Fruit fly (Drosophila melanogaster) whole organism, embryonic: Measurements from ENCODE around the gene CG16959.

ENCODE experiments used
- Asciz ChIP-seq: fragments of 200-800 bp; sonication (Bioruptor generic); optimal IDR thresholded peaks from 2 replicates; lab custom pipeline; 2017; ENCODE audit warnings: missing biosample characterization, mild to moderate bottlenecking, missing genetic modification characterization, missing genetic modification reagents
- Blimp-1 ChIP-seq: fragments of 200-800 bp; sonication (Bioruptor generic); optimal IDR thresholded peaks from 3 replicates; lab custom pipeline; 2018; ENCODE audit warnings: missing biosample characterization, missing genetic modification characterization, mild to moderate bottlenecking, moderate library complexity, missing genetic modification reagents
- BtbVII ChIP-seq: fragments of 200-800 bp; sonication (Bioruptor generic); optimal IDR thresholded peaks from 3 replicates; lab custom pipeline; 2017; ENCODE audit warnings: missing biosample characterization, mild to moderate bottlenecking, missing genetic modification characterization
- CG10147 ChIP-seq: fragments of 200-800 bp; sonication (Bioruptor generic); optimal IDR thresholded peaks from 2 replicates; lab custom pipeline; 2019; ENCODE audit warnings: missing biosample characterization, mild to moderate bottlenecking, missing genetic modification characterization, moderate library complexity
- CG10366 ChIP-seq: fragments of 200-800 bp; sonication (Bioruptor generic); IDR thresholded peaks from 2 replicates; pipeline ENCODE4 v1.3.6; 2022; ENCODE audit warnings: missing biosample characterization, missing genetic modification characterization
- CG10431 ChIP-seq: fragments of 200-800 bp; sonication (Bioruptor generic); optimal IDR thresholded peaks from 3 replicates; lab custom pipeline; 2018; ENCODE audit warnings: missing biosample characterization, mild to moderate bottlenecking, missing genetic modification characterization
- CG10543 ChIP-seq: fragments of 200-800 bp; sonication (Bioruptor generic); optimal IDR thresholded peaks from 3 replicates; lab custom pipeline; 2017; ENCODE audit warnings: missing biosample characterization, mild to moderate bottlenecking, missing genetic modification characterization, moderate library complexity
- CG10959 ChIP-seq: fragments of 200-800 bp; sonication (Bioruptor generic); IDR thresholded peaks from 2 replicates; pipeline ENCODE4 v1.3.6; 2022; ENCODE audit warnings: missing biosample characterization, missing genetic modification characterization
- CG11504 ChIP-seq: fragments of 200-800 bp; sonication (Bioruptor generic); optimal IDR thresholded peaks from 3 replicates; lab custom pipeline; 2019; ENCODE audit warnings: missing biosample characterization, mild to moderate bottlenecking, missing genetic modification characterization, moderate library complexity
- CG11695 ChIP-seq: fragments of 200-800 bp; sonication (Bioruptor generic); IDR thresholded peaks from 3 replicates; pipeline ENCODE4 v1.3.6; 2022; ENCODE audit warnings: missing biosample characterization, missing genetic modification characterization
- CG12104 ChIP-seq: fragments of 200-800 bp; sonication (Bioruptor generic); optimal IDR thresholded peaks from 3 replicates; lab custom pipeline; 2016; ENCODE audit warnings: missing biosample characterization, missing genetic modification characterization
- CG13424 ChIP-seq: fragments of 200-800 bp; sonication (Bioruptor generic); optimal IDR thresholded peaks from 2 replicates; lab custom pipeline; 2019; ENCODE audit warnings: missing biosample characterization, mild to moderate bottlenecking, missing genetic modification characterization, moderate library complexity
- CG15601 ChIP-seq: fragments of 200-800 bp; sonication (Bioruptor generic); optimal IDR thresholded peaks from 3 replicates; lab custom pipeline; 2019; ENCODE audit warnings: missing biosample characterization, mild to moderate bottlenecking, missing genetic modification characterization, moderate library complexity
- CG2199 ChIP-seq: fragments of 200-800 bp; sonication (Bioruptor generic); IDR thresholded peaks from 3 replicates; pipeline ENCODE4 v1.3.6; 2022; ENCODE audit warnings: missing biosample characterization, missing genetic modification characterization
- CG33213 ChIP-seq: fragments of 200-800 bp; sonication (Bioruptor generic); optimal IDR thresholded peaks from 3 replicates; lab custom pipeline; 2016; ENCODE audit warnings: missing biosample characterization, missing genetic modification characterization
- CG3726 ChIP-seq: fragments of 200-800 bp; sonication (Bioruptor generic); IDR thresholded peaks from 3 replicates; pipeline ENCODE4, ENCODE4 v1.3.6; 2022; ENCODE audit warnings: missing biosample characterization, missing genetic modification characterization
- CG4328 ChIP-seq: fragments of 200-800 bp; sonication (Bioruptor generic); optimal IDR thresholded peaks from 3 replicates; lab custom pipeline; 2017; ENCODE audit warnings: missing biosample characterization, missing genetic modification reagents, missing genetic modification characterization
- CG5953 ChIP-seq: fragments of 200-800 bp; sonication (Bioruptor generic); IDR thresholded peaks from 2 replicates; pipeline ENCODE4 v1.3.6; 2022; ENCODE audit warnings: missing biosample characterization, missing genetic modification characterization
- CG6765 ChIP-seq: fragments of 200-800 bp; sonication (Bioruptor generic); optimal IDR thresholded peaks from 3 replicates; lab custom pipeline; 2017; ENCODE audit warnings: missing biosample characterization, mild to moderate bottlenecking, missing genetic modification characterization
- CG8089 ChIP-seq: fragments of 200-800 bp; sonication (Bioruptor generic); optimal IDR thresholded peaks from 3 replicates; lab custom pipeline; 2016; ENCODE audit warnings: missing biosample characterization, missing genetic modification characterization
- Doc2 ChIP-seq: fragments of 200-800 bp; sonication (Bioruptor generic); IDR thresholded peaks from 2 replicates; pipeline ENCODE4 v1.3.6; 2022; ENCODE audit warnings: missing biosample characterization, missing genetic modification characterization
- H15 ChIP-seq: fragments of 200-800 bp; sonication (Bioruptor generic); IDR thresholded peaks from 3 replicates; pipeline ENCODE4 v1.3.6; 2022; ENCODE audit warnings: missing biosample characterization, missing genetic modification characterization
- HLH3B ChIP-seq: fragments of 200-800 bp; sonication (Bioruptor generic); IDR thresholded peaks from 2 replicates; pipeline ENCODE4 v1.3.6; 2022; ENCODE audit warnings: missing biosample characterization, missing genetic modification characterization
- HLHmδ ChIP-seq: fragments of 200-800 bp; sonication (Bioruptor generic); optimal IDR thresholded peaks from 2 replicates; lab custom pipeline; 2018; ENCODE audit warnings: missing biosample characterization, mild to moderate bottlenecking, missing genetic modification characterization, moderate library complexity
- Nf-YB ChIP-seq: fragments of 200-800 bp; sonication (Bioruptor generic); optimal IDR thresholded peaks from 3 replicates; lab custom pipeline; 2019; ENCODE audit warnings: missing biosample characterization, mild to moderate bottlenecking, missing genetic modification characterization, moderate library complexity
- Sox102F ChIP-seq: fragments of 200-800 bp; sonication (Bioruptor generic); optimal IDR thresholded peaks from 2 replicates; lab custom pipeline; 2018; ENCODE audit warnings: missing biosample characterization, mild to moderate bottlenecking, missing genetic modification characterization, moderate library complexity
- Ssrp ChIP-seq: fragments of 200-800 bp; sonication (Bioruptor generic); optimal IDR thresholded peaks from 2 replicates; lab custom pipeline; 2018; ENCODE audit warnings: missing biosample characterization, mild to moderate bottlenecking, missing genetic modification characterization, moderate library complexity
- az2 ChIP-seq: fragments of 200-800 bp; sonication (Bioruptor generic); optimal IDR thresholded peaks from 3 replicates; lab custom pipeline; 2016; ENCODE audit warnings: missing biosample characterization, missing genetic modification characterization
- bowl ChIP-seq: fragments of 200-800 bp; sonication (Bioruptor generic); IDR thresholded peaks from 2 replicates; pipeline ENCODE4 v1.3.6; 2022; ENCODE audit warnings: missing biosample characterization, missing genetic modification characterization
- bsh ChIP-seq, 2 experiments: fragments of 200-800 bp; sonication (Bioruptor generic); optimal IDR thresholded peaks; 2 replicates each; lab custom pipeline; 2017 to 2018; ENCODE audit warnings: mild to moderate bottlenecking in 2 of 2, missing biosample characterization in 2 of 2, missing genetic modification characterization in 2 of 2, moderate library complexity in 1 of 2
- ci ChIP-seq: fragments of 200-800 bp; sonication (Bioruptor generic); IDR thresholded peaks from 3 replicates; pipeline ENCODE4 v1.3.6; 2022; ENCODE audit warnings: missing biosample characterization, missing genetic modification characterization
- da ChIP-seq: fragments of 200-800 bp; sonication (Bioruptor generic); optimal IDR thresholded peaks from 2 replicates; lab custom pipeline; 2016; ENCODE audit warnings: missing biosample characterization, missing genetic modification characterization
- dmrt99B ChIP-seq: fragments of 200-800 bp; sonication (Bioruptor generic); optimal IDR thresholded peaks from 2 replicates; lab custom pipeline; 2018; ENCODE audit warnings: missing biosample characterization, mild to moderate bottlenecking, missing genetic modification characterization, moderate library complexity
- eyg ChIP-seq: fragments of 200-800 bp; sonication (Bioruptor generic); optimal IDR thresholded peaks from 3 replicates; lab custom pipeline; 2016; ENCODE audit warnings: missing biosample characterization, missing genetic modification characterization
- gem ChIP-seq: fragments of 200-800 bp; sonication (Bioruptor generic); optimal IDR thresholded peaks from 2 replicates; lab custom pipeline; 2019; ENCODE audit warnings: missing biosample characterization, mild to moderate bottlenecking, missing genetic modification characterization, moderate library complexity
- grn ChIP-seq: fragments of 200-800 bp; sonication (Bioruptor generic); optimal IDR thresholded peaks from 3 replicates; lab custom pipeline; 2017; ENCODE audit warnings: missing biosample characterization, missing genetic modification characterization
- mld ChIP-seq: fragments of 200-800 bp; sonication (Bioruptor generic); IDR thresholded peaks from 3 replicates; pipeline ENCODE4 v1.3.6; 2022; ENCODE audit warnings: missing biosample characterization, missing genetic modification characterization; ENCODE audit not compliant: partially characterized antibody
- nau ChIP-seq: fragments of 200-800 bp; sonication (Bioruptor generic); optimal IDR thresholded peaks from 3 replicates; lab custom pipeline; 2017; ENCODE audit warnings: missing biosample characterization, mild to moderate bottlenecking, missing genetic modification characterization, missing genetic modification reagents
- org-1 ChIP-seq: fragments of 200-800 bp; sonication (Bioruptor generic); optimal IDR thresholded peaks from 2 replicates; lab custom pipeline; 2017; ENCODE audit warnings: missing biosample characterization, missing genetic modification characterization
- pita ChIP-seq: fragments of 200-800 bp; sonication (Bioruptor generic); optimal IDR thresholded peaks from 2 replicates; lab custom pipeline; 2017; ENCODE audit warnings: missing biosample characterization, mild to moderate bottlenecking, missing genetic modification characterization
- prd ChIP-seq, 3 experiments: fragments of >200 bp in 2 of 3; fragments of 200-800 bp in 1 of 3; sonication (Bioruptor generic) in 1 of 3; optimal IDR thresholded peaks in 2 of 3; IDR thresholded peaks in 1 of 3; 2 replicates in 2 of 3; 3 replicates in 1 of 3; pipeline versions ENCODE4 v1.3.6 to Lab custom; 2017 to 2022; ENCODE audit warnings: missing biosample characterization in 1 of 3, missing genetic modification characterization in 1 of 3
- psq ChIP-seq: fragments of 200-800 bp; sonication (Bioruptor generic); optimal IDR thresholded peaks from 2 replicates; lab custom pipeline; 2017; ENCODE audit warnings: missing biosample characterization, missing genetic modification characterization
- slp2 ChIP-seq: fragments of 200-800 bp; sonication (Bioruptor generic); optimal IDR thresholded peaks from 2 replicates; lab custom pipeline; 2016; ENCODE audit warnings: missing biosample characterization, missing genetic modification characterization
- sr ChIP-seq: fragments of 200-800 bp; sonication (Bioruptor generic); IDR thresholded peaks from 3 replicates; pipeline ENCODE4 v1.3.6; 2022; ENCODE audit warnings: missing biosample characterization, missing genetic modification characterization
- stc ChIP-seq: fragments of 200-800 bp; sonication (Bioruptor generic); IDR thresholded peaks from 2 replicates; pipeline ENCODE4 v1.3.6; 2022; ENCODE audit warnings: missing biosample characterization, missing genetic modification characterization
- tio ChIP-seq: fragments of 200-800 bp; sonication (Bioruptor generic); optimal IDR thresholded peaks from 2 replicates; lab custom pipeline; 2017; ENCODE audit warnings: missing biosample characterization, missing genetic modification characterization, inconsistent platforms
- zen ChIP-seq: fragments of 200-800 bp; sonication (Bioruptor generic); optimal IDR thresholded peaks from 3 replicates; lab custom pipeline; 2018; ENCODE audit warnings: missing biosample characterization, mild to moderate bottlenecking, missing genetic modification characterization, moderate library complexity

The CG16959 gene

dm6 chr3L:15102669-15103309 lies 22.3 kb downstream of the CG16959 start (continued):
- TF ChIP-seq ci (GFP tag; lab: Robert Waterston, UW) (0 out of 3 replicates have a peak, but pooled peaks have one; percentile 36), H15 (GFP tag; lab: Robert Waterston, UW) (0 out of 3 replicates have a peak, but pooled peaks have one; percentile 35), CG11504 (tag; lab: Kevin White, UChicago) (peak; percentile 31), CG10366 (GFP tag; lab: Robert Waterston, UW) (no peak), stc (GFP tag; lab: Robert Waterston, UW) (no peak), CG15601 (tag; lab: Kevin White, UChicago) (no peak), Nf-YB (GFP tag; lab: Kevin White, UChicago) (no peak), CG13424 (tag; lab: Kevin White, UChicago) (peak; percentile 16), psq (GFP tag; lab: Kevin White, UChicago) (no peak), Blimp-1 (GFP tag; lab: Kevin White, UChicago) (no peak), tio (GFP tag; lab: Kevin White, UChicago) (no peak), sr (GFP tag; lab: Robert Waterston, UW) (peak; percentile 78), dmrt99B (tag; lab: Kevin White, UChicago) (peak; percentile 26), CG10147 (GFP tag; lab: Kevin White, UChicago) (no peak), pita (GFP tag; lab: Kevin White, UChicago) (no peak), CG11695 (GFP tag; lab: Robert Waterston, UW) (peak; percentile 28; the same call in 1 of the 3 replicates), gem (peak; percentile 30), CG5953 (GFP tag; lab: Robert Waterston, UW) (no peak), prd (optimal IDR thresholded peaks at IDR 0.05; lab: Kevin White, UChicago) (no peak), prd (GFP tag; IDR thresholded peaks at IDR 0.05; lab: Robert Waterston, UW) (peak; percentile 36; the same call in 2 of the 3 replicates), CG12104 (GFP tag; lab: Kevin White, UChicago) (no peak)

- TF ChIP-seq CG3726 (GFP tag; lab: Robert Waterston, UW): no peak
- TF ChIP-seq BtbVII (GFP tag; lab: Kevin White, UChicago): no peak
- no peak for TF ChIP-seq CG10431 (GFP tag; lab: Kevin White, UChicago)
- no peak for TF ChIP-seq CG8089 (GFP tag; lab: Kevin White, UChicago)
- TF ChIP-seq Doc2: no peak
- no peak for TF ChIP-seq da
- peak; percentile 20 for TF ChIP-seq Sox102F (GFP tag; lab: Kevin White, UChicago)
- TF ChIP-seq slp2 (GFP tag; lab: Kevin White, UChicago): no peak
- TF ChIP-seq nau (GFP tag; lab: Kevin White, UChicago): peak; percentile 82
- TF ChIP-seq Asciz (GFP tag; lab: Kevin White, UChicago): no peak
- no peak for TF ChIP-seq CG33213 (GFP tag; lab: Kevin White, UChicago)
- TF ChIP-seq eyg (GFP tag; lab: Kevin White, UChicago): peak; percentile 10
- TF ChIP-seq az2 (GFP tag; lab: Kevin White, UChicago): no peak
- TF ChIP-seq zen (tag; lab: Kevin White, UChicago): peak; percentile 8
- TF ChIP-seq HLH3B (GFP tag; lab: Robert Waterston, UW): no peak
- TF ChIP-seq bsh (GFP tag; optimal IDR thresholded peaks at IDR 0.05; lab: Kevin White, UChicago): peak in 1 of 2 experiments; percentile 15
- no peak for TF ChIP-seq HLHmδ
- TF ChIP-seq CG10543 (GFP tag; lab: Kevin White, UChicago): peak; percentile 2
- TF ChIP-seq org-1 (GFP tag; lab: Kevin White, UChicago): no peak
- no peak for TF ChIP-seq CG6765 (GFP tag; lab: Kevin White, UChicago)
- no peak for TF ChIP-seq bowl
- no peak for TF ChIP-seq mld (GFP tag; lab: Robert Waterston, UW)
- TF ChIP-seq grn (GFP tag; lab: Kevin White, UChicago): no peak
- 0 out of 3 replicates have a peak, but pooled peaks have one; percentile 47 for TF ChIP-seq CG2199 (GFP tag; lab: Robert Waterston, UW)
- TF ChIP-seq CG10959 (GFP tag; lab: Robert Waterston, UW): no peak
- no peak for TF ChIP-seq Ssrp (tag; lab: Kevin White, UChicago)
- TF ChIP-seq CG4328 (GFP tag; lab: Kevin White, UChicago): no peak
Measured at dm6 chr3L:15101639-15102413, 23.3 kb downstream of the CG16959 start.
